Worm (Caenorhabditis elegans): ENCODE data around the gene dgat-2.

DNA sequence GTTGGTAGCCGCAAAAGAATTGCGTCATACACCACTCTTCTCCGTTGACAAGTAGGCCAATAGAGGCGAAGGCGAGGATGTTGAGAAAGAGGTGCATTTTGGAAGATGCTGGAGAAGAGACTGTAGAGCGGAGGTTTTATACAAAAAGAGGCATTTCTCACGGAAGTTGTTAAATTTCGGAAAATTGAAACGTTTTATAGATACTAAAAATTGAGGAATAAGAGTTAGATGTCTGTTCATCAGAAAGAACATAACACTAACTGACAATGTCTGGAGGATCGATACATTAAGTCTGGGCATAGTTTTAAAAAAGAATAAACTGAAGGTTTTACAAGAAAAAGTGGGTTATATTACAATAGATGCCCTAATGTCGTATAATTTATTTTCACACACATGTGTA lies 45.9 kb upstream of the dgat-2 start, which contains the start of gene Y6G8.14:
- no peak for TF ChIP-seq ceh-91 (GFP tag; IDR thresholded peaks at IDR 0.05)
- TF ChIP-seq chd-7 (tag; optimal IDR thresholded peaks at IDR 0.05): no peak
- no peak for TF ChIP-seq F55B11.4 (tag; optimal IDR thresholded peaks at IDR 0.05; ENCODE audit: borderline replicate concordance, insufficient read depth)
- no peak for TF ChIP-seq athp-1 (tag; optimal IDR thresholded peaks at IDR 0.05)
- TF ChIP-seq snpc-3.4 (tag; optimal IDR thresholded peaks at IDR 0.05): no peak
- TF ChIP-seq Y53G8AR.9 (GFP tag; conservative IDR thresholded peaks at IDR 0.05): no peak
- no peak for TF ChIP-seq ztf-6 (GFP tag; IDR thresholded peaks at IDR 0.05)
- TF ChIP-seq lir-1 (GFP tag; conservative IDR thresholded peaks at IDR 0.05): no peak
- no peak for TF ChIP-seq hlh-12 (tag; optimal IDR thresholded peaks at IDR 0.05)
- no peak for TF ChIP-seq lsy-27 (tag; optimal IDR thresholded peaks at IDR 0.05; ENCODE audit: borderline replicate concordance, insufficient read depth)
- no peak for TF ChIP-seq tbx-9 (tag; optimal IDR thresholded peaks at IDR 0.05; ENCODE audit: borderline replicate concordance)
- TF ChIP-seq rcor-1 (GFP tag; IDR thresholded peaks at IDR 0.05): no peak
- TF ChIP-seq unc-62 (GFP tag; optimal IDR thresholded peaks at IDR 0.05): no peak
- no peak for TF ChIP-seq Y79H2A.3 (GFP tag; conservative IDR thresholded peaks at IDR 0.05)
